Worm (Caenorhabditis elegans) whole organism, L1 larva: ENCODE results near the gene M162.5.

ENCODE experiments used
- egl-27 ChIP-seq, 2 experiments: fragments of 150-350 bp in 1 of 2; sonication (generic microtip); optimal IDR thresholded peaks; 3 replicates each; lab custom pipeline; 2017 to 2018; ENCODE audit warnings: missing biosample characterization in 2 of 2, missing genetic modification characterization in 2 of 2, missing genetic modification reagents in 2 of 2
- lsy-2 ChIP-seq, 2 experiments: fragments of 150-350 bp; optimal IDR thresholded peaks; 2 replicates each; lab custom pipeline; 2014; ENCODE audit warnings: missing biosample characterization in 2 of 2, missing genetic modification characterization in 2 of 2
- mdl-1 ChIP-seq, 2 experiments: fragments of 150-350 bp; optimal IDR thresholded peaks; 2 replicates each; lab custom pipeline; 2014 to 2017; ENCODE audit warnings: missing biosample characterization in 2 of 2, missing genetic modification characterization in 2 of 2, inconsistent platforms in 1 of 2
- nhr-76 ChIP-seq: sonication (generic microtip); optimal IDR thresholded peaks from 2 replicates; lab custom pipeline; 2017; ENCODE audit warnings: missing biosample characterization, missing genetic modification characterization
- nhr-77 ChIP-seq: fragments of 150-350 bp; optimal IDR thresholded peaks from 2 replicates; lab custom pipeline; 2014; ENCODE audit warnings: missing biosample characterization, missing genetic modification characterization
- nhr-90 ChIP-seq: sonication (generic microtip); optimal IDR thresholded peaks from 2 replicates; lab custom pipeline; 2016; ENCODE audit warnings: mild to moderate bottlenecking, missing genetic modification characterization, missing compliant biosample characterization; ENCODE audit not compliant: poor library complexity
- skn-1 ChIP-seq: fragments of 150-350 bp; optimal IDR thresholded peaks from 2 replicates; lab custom pipeline; 2014; ENCODE audit warnings: missing biosample characterization, missing genetic modification characterization
- unc-86 ChIP-seq: sonication (generic microtip); optimal IDR thresholded peaks from 2 replicates; lab custom pipeline; 2016; ENCODE audit warnings: missing genetic modification characterization, missing compliant biosample characterization

ce11 chrV:19754331-19754730, 6.5 kb upstream of the M162.5 start:
- TF ChIP-seq egl-27 (tag; optimal IDR thresholded peaks at IDR 0.05; lab: Kevin White, UChicago): no peak
- TF ChIP-seq unc-86 (tag; lab: Kevin White, UChicago): no peak
- TF ChIP-seq lsy-2 (tag; optimal IDR thresholded peaks at IDR 0.05; lab: Kevin White, UChicago): no peak
- no peak for TF ChIP-seq nhr-76 (tag; lab: Kevin White, UChicago)
- no peak for TF ChIP-seq skn-1 (tag; lab: Kevin White, UChicago)
- no peak for TF ChIP-seq nhr-77 (tag; lab: Kevin White, UChicago)
- TF ChIP-seq nhr-90: no peak
- TF ChIP-seq mdl-1 (tag; optimal IDR thresholded peaks at IDR 0.05; lab: Kevin White, UChicago): no peak
